Worm (Caenorhabditis elegans) whole organism, mixed stage, embryonic: Measurements from ENCODE around the gene sra-13.

ENCODE experiments used
- blmp-1 ChIP-seq: fragments of 150-350 bp; optimal IDR thresholded peaks from 2 replicates; lab custom pipeline; 2014; ENCODE audit warnings: missing biosample characterization, missing genetic modification characterization
- ceh-83 ChIP-seq: fragments of 200-800 bp; sonication (Bioruptor generic); optimal IDR thresholded peaks from 2 replicates; lab custom pipeline; 2018; ENCODE audit warnings: mild to moderate bottlenecking, missing genetic modification characterization, missing compliant biosample characterization
- ces-1 ChIP-seq: fragments of 150-350 bp; optimal IDR thresholded peaks from 2 replicates; lab custom pipeline; 2014; ENCODE audit warnings: missing biosample characterization, missing genetic modification reagents, missing genetic modification characterization
- mep-1 ChIP-seq: fragments of 150-350 bp; optimal IDR thresholded peaks from 2 replicates; lab custom pipeline; 2017; ENCODE audit warnings: missing biosample characterization, missing genetic modification reagents, missing genetic modification characterization, inconsistent platforms
- nhr-237 ChIP-seq: fragments of 150-350 bp; optimal IDR thresholded peaks from 2 replicates; lab custom pipeline; 2014; ENCODE audit warnings: missing biosample characterization, missing genetic modification characterization
- pha-4 ChIP-seq: fragments of 150-350 bp; optimal IDR thresholded peaks from 2 replicates; lab custom pipeline; 2018; ENCODE audit warnings: missing biosample characterization, missing genetic modification reagents, missing genetic modification characterization
- snpc-4 ChIP-seq: fragments of 150-350 bp; optimal IDR thresholded peaks from 2 replicates; lab custom pipeline; 2014; ENCODE audit warnings: missing biosample characterization, missing genetic modification characterization

DNA sequence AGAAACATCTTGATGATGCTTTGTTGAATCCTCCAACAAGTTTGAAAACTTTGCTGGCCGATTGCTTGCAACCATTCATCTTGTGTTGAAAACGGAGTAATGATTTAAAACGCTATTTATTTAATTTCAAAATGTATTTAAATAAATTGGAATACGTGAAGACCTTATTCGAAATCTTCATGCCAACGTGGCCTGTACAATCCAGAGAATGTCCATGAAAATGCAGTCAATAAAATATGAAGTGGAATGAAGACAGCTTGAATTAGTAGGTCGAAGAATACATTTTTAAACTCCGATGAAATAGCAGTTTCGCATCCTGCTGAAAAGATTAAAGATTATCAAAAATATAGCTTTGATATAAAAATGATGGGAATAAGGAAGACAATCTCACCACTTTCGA lies 47.0 kb downstream of the sra-13 start, which contains the start of gene F22B5.5:
- TF ChIP-seq ces-1 (no peak), ceh-83 (GFP tag; lab: Kevin White, UChicago) (no peak), nhr-237 (no peak), snpc-4 (tag; lab: Kevin White, UChicago) (no peak), blmp-1 (tag; lab: Kevin White, UChicago) (no peak), pha-4 (tag; lab: Kevin White, UChicago) (no peak), mep-1 (tag; lab: Kevin White, UChicago) (no peak)
